Fruit fly (Drosophila melanogaster) whole organism, embryonic: ENCODE measurements around the gene CG34107.

Experiments
- ATbp ChIP-seq: fragments of 200-800 bp; sonication (Bioruptor generic); optimal IDR thresholded peaks from 2 replicates; lab custom pipeline; 2017; ENCODE audit warnings: missing biosample characterization, mild to moderate bottlenecking, missing genetic modification characterization, missing genetic modification reagents
- Ada2b ChIP-seq: fragments of 200-800 bp; sonication (Bioruptor generic); IDR thresholded peaks from 2 replicates; pipeline ENCODE4 v1.3.6; 2022; ENCODE audit warnings: missing biosample characterization, missing genetic modification characterization
- Asciz ChIP-seq: fragments of 200-800 bp; sonication (Bioruptor generic); optimal IDR thresholded peaks from 2 replicates; lab custom pipeline; 2017; ENCODE audit warnings: missing biosample characterization, mild to moderate bottlenecking, missing genetic modification characterization, missing genetic modification reagents
- Blimp-1 ChIP-seq: fragments of 200-800 bp; sonication (Bioruptor generic); optimal IDR thresholded peaks from 3 replicates; lab custom pipeline; 2018; ENCODE audit warnings: missing biosample characterization, missing genetic modification characterization, mild to moderate bottlenecking, moderate library complexity, missing genetic modification reagents
- BtbVII ChIP-seq: fragments of 200-800 bp; sonication (Bioruptor generic); optimal IDR thresholded peaks from 3 replicates; lab custom pipeline; 2017; ENCODE audit warnings: missing biosample characterization, mild to moderate bottlenecking, missing genetic modification characterization
- CG1024 ChIP-seq: fragments of 200-800 bp; sonication (Bioruptor generic); IDR thresholded peaks from 2 replicates; pipeline ENCODE4 v1.3.6; 2022; ENCODE audit warnings: missing biosample characterization, missing genetic modification characterization
- CG10267 ChIP-seq: fragments of 200-800 bp; sonication (Bioruptor generic); optimal IDR thresholded peaks from 2 replicates; lab custom pipeline; 2018; ENCODE audit warnings: missing biosample characterization, mild to moderate bottlenecking, missing genetic modification characterization, moderate library complexity
- CG10462 ChIP-seq: fragments of 200-800 bp; sonication (Bioruptor generic); optimal IDR thresholded peaks from 2 replicates; lab custom pipeline; 2016; ENCODE audit warnings: missing biosample characterization, missing genetic modification characterization
- CG10543 ChIP-seq: fragments of 200-800 bp; sonication (Bioruptor generic); optimal IDR thresholded peaks from 3 replicates; lab custom pipeline; 2017; ENCODE audit warnings: missing biosample characterization, mild to moderate bottlenecking, missing genetic modification characterization, moderate library complexity
- CG10654 ChIP-seq: fragments of 200-800 bp; sonication (Bioruptor generic); optimal IDR thresholded peaks from 2 replicates; lab custom pipeline; 2016; ENCODE audit warnings: missing biosample characterization, missing genetic modification characterization
- CG10959 ChIP-seq: fragments of 200-800 bp; sonication (Bioruptor generic); IDR thresholded peaks from 2 replicates; pipeline ENCODE4 v1.3.6; 2022; ENCODE audit warnings: missing biosample characterization, missing genetic modification characterization
- CG1233 ChIP-seq: fragments of 200-800 bp; sonication (Bioruptor generic); optimal IDR thresholded peaks from 4 replicates; lab custom pipeline; 2018; ENCODE audit warnings: missing biosample characterization, mild to moderate bottlenecking, missing genetic modification characterization
- CG13287 ChIP-seq: fragments of 200-800 bp; sonication (Bioruptor generic); IDR thresholded peaks from 2 replicates; pipeline ENCODE4 v1.3.6; 2022; ENCODE audit warnings: missing biosample characterization, missing genetic modification characterization; ENCODE audit not compliant: partially characterized antibody
- CG13624 ChIP-seq: fragments of 200-800 bp; sonication (Bioruptor generic); optimal IDR thresholded peaks from 2 replicates; lab custom pipeline; 2016; ENCODE audit warnings: missing biosample characterization, missing genetic modification characterization
- CG15479 ChIP-seq: fragments of 200-800 bp; sonication (Bioruptor generic); optimal IDR thresholded peaks from 3 replicates; lab custom pipeline; 2019; ENCODE audit warnings: missing biosample characterization, mild to moderate bottlenecking, missing genetic modification characterization, moderate library complexity
- CG15514 ChIP-seq: fragments of 200-800 bp; sonication (Bioruptor generic); optimal IDR thresholded peaks from 3 replicates; lab custom pipeline; 2017; ENCODE audit warnings: missing biosample characterization, missing genetic modification characterization, mild to moderate bottlenecking, moderate library complexity, missing genetic modification reagents
- CG16813 ChIP-seq: fragments of 200-800 bp; sonication (Bioruptor generic); IDR thresholded peaks from 3 replicates; pipeline ENCODE4 v1.3.6; 2022; ENCODE audit warnings: missing biosample characterization, missing genetic modification characterization; ENCODE audit not compliant: partially characterized antibody
- CG17359 ChIP-seq: fragments of 200-800 bp; sonication (Bioruptor generic); optimal IDR thresholded peaks from 3 replicates; lab custom pipeline; 2018; ENCODE audit warnings: missing biosample characterization, mild to moderate bottlenecking, missing genetic modification characterization, moderate library complexity
- CG18476 ChIP-seq: fragments of 200-800 bp; sonication (Bioruptor generic); optimal IDR thresholded peaks from 2 replicates; lab custom pipeline; 2016; ENCODE audit warnings: missing biosample characterization, mild to moderate bottlenecking, missing genetic modification characterization
- CG6175 ChIP-seq: fragments of 200-800 bp; sonication (Bioruptor generic); IDR thresholded peaks from 3 replicates; pipeline ENCODE4 v1.3.6; 2022; ENCODE audit warnings: missing biosample characterization, missing genetic modification characterization
- CG6254 ChIP-seq: fragments of 200-800 bp; sonication (Bioruptor generic); optimal IDR thresholded peaks from 3 replicates; lab custom pipeline; 2017; ENCODE audit warnings: mild to moderate bottlenecking, missing biosample characterization, missing genetic modification reagents, missing genetic modification characterization
- CG6654 ChIP-seq: fragments of 200-800 bp; sonication (Bioruptor generic); optimal IDR thresholded peaks from 2 replicates; lab custom pipeline; 2017; ENCODE audit warnings: missing biosample characterization, mild to moderate bottlenecking, missing genetic modification characterization
- CG6765 ChIP-seq: fragments of 200-800 bp; sonication (Bioruptor generic); optimal IDR thresholded peaks from 3 replicates; lab custom pipeline; 2017; ENCODE audit warnings: missing biosample characterization, mild to moderate bottlenecking, missing genetic modification characterization
- CG7372 ChIP-seq: fragments of 200-800 bp; sonication (Bioruptor generic); IDR thresholded peaks from 2 replicates; pipeline ENCODE4 v1.3.6; 2022; ENCODE audit warnings: missing biosample characterization, missing genetic modification characterization
- CG8281 ChIP-seq: fragments of 200-800 bp; sonication (Bioruptor generic); optimal IDR thresholded peaks from 2 replicates; lab custom pipeline; 2018; ENCODE audit warnings: missing biosample characterization, mild to moderate bottlenecking, missing genetic modification characterization, moderate library complexity
- CG9727 ChIP-seq: fragments of 200-800 bp; sonication (Bioruptor generic); optimal IDR thresholded peaks from 3 replicates; lab custom pipeline; 2017; ENCODE audit warnings: missing biosample characterization, mild to moderate bottlenecking, missing genetic modification characterization
- Fer3 ChIP-seq: fragments of 200-800 bp; sonication (Bioruptor generic); optimal IDR thresholded peaks from 2 replicates; lab custom pipeline; 2018; ENCODE audit warnings: missing biosample characterization, mild to moderate bottlenecking, missing genetic modification characterization, moderate library complexity
- Neu2 ChIP-seq: fragments of 200-800 bp; sonication (Bioruptor generic); optimal IDR thresholded peaks from 3 replicates; lab custom pipeline; 2016; ENCODE audit warnings: missing biosample characterization, missing genetic modification characterization, borderline replicate concordance
- Ptx1 ChIP-seq: fragments of 200-800 bp; sonication (Bioruptor generic); IDR thresholded peaks from 2 replicates; pipeline ENCODE4 v1.3.6; 2022; ENCODE audit warnings: missing biosample characterization, missing genetic modification characterization
- aop ChIP-seq: fragments of 200-800 bp; sonication (Bioruptor generic); IDR thresholded peaks from 2 replicates; pipeline ENCODE4 v1.3.6; 2022; ENCODE audit warnings: missing biosample characterization, missing genetic modification characterization
- br ChIP-seq: fragments of >200 bp; optimal IDR thresholded peaks from 2 replicates; lab custom pipeline; 2017
- chinmo ChIP-seq: fragments of 200-800 bp; sonication (Bioruptor generic); IDR thresholded peaks from 4 replicates; pipeline ENCODE4 v1.3.6; 2022; ENCODE audit warnings: missing biosample characterization, missing genetic modification characterization; ENCODE audit not compliant: partially characterized antibody
- danr ChIP-seq: fragments of 200-800 bp; sonication (Bioruptor generic); IDR thresholded peaks from 2 replicates; pipeline ENCODE4 v1.3.6; 2022; ENCODE audit warnings: missing biosample characterization, missing genetic modification characterization
- emc ChIP-seq: fragments of 200-800 bp; sonication (Bioruptor generic); optimal IDR thresholded peaks from 2 replicates; lab custom pipeline; 2016; ENCODE audit warnings: missing biosample characterization, missing genetic modification characterization
- fd96Cb ChIP-seq: fragments of 200-800 bp; sonication (Bioruptor generic); optimal IDR thresholded peaks from 2 replicates; lab custom pipeline; 2018; ENCODE audit warnings: missing biosample characterization, mild to moderate bottlenecking, missing genetic modification characterization, moderate library complexity
- gsb-n ChIP-seq: fragments of 200-800 bp; sonication (Bioruptor generic); optimal IDR thresholded peaks from 3 replicates; lab custom pipeline; 2018; ENCODE audit warnings: missing biosample characterization, mild to moderate bottlenecking, missing genetic modification characterization
- her ChIP-seq: fragments of 200-800 bp; sonication (Bioruptor generic); optimal IDR thresholded peaks from 2 replicates; lab custom pipeline; 2016; ENCODE audit warnings: missing biosample characterization, missing genetic modification characterization
- hkb ChIP-seq, 2 experiments: fragments of 200-800 bp in 1 of 2; fragments of >200 bp in 1 of 2; sonication (Bioruptor generic) in 1 of 2; IDR thresholded peaks in 1 of 2; optimal IDR thresholded peaks in 1 of 2; 2 replicates each; pipeline versions ENCODE4 v1.3.6 to Lab custom; 2017 to 2022; ENCODE audit warnings: missing biosample characterization in 1 of 2, missing genetic modification characterization in 1 of 2
- hth ChIP-seq: fragments of >200 bp; optimal IDR thresholded peaks from 2 replicates; lab custom pipeline; 2017; ENCODE audit warnings: inconsistent platforms
- lmd ChIP-seq: fragments of 200-800 bp; sonication (Bioruptor generic); IDR thresholded peaks from 2 replicates; pipeline ENCODE4 v1.3.6; 2022; ENCODE audit warnings: missing biosample characterization, missing genetic modification characterization
- otp ChIP-seq: fragments of 200-800 bp; sonication (Bioruptor generic); IDR thresholded peaks from 3 replicates; pipeline ENCODE4, ENCODE4 v1.3.6; 2022; ENCODE audit warnings: missing biosample characterization, missing genetic modification characterization
- pan ChIP-seq, 4 experiments: fragments of >200 bp in 3 of 4; fragments of 200-800 bp in 1 of 4; sonication (Bioruptor generic) in 1 of 4; optimal IDR thresholded peaks in 3 of 4; IDR thresholded peaks in 1 of 4; 2 replicates each; pipeline versions ENCODE4 v1.3.6 to Lab custom; 2017 to 2022; ENCODE audit warnings: missing biosample characterization in 2 of 4, missing genetic modification characterization in 2 of 4, mixed read lengths in 1 of 4
- sd ChIP-seq: fragments of 200-800 bp; sonication (Bioruptor generic); optimal IDR thresholded peaks from 3 replicates; lab custom pipeline; 2018; ENCODE audit warnings: missing biosample characterization, mild to moderate bottlenecking, missing genetic modification characterization, moderate library complexity
- slou ChIP-seq: fragments of 200-800 bp; sonication (Bioruptor generic); optimal IDR thresholded peaks from 3 replicates; lab custom pipeline; 2016; ENCODE audit warnings: missing biosample characterization, missing genetic modification characterization
- sna ChIP-seq: fragments of 200-800 bp; sonication (Bioruptor generic); IDR thresholded peaks from 2 replicates; pipeline ENCODE4 v1.3.6; 2022; ENCODE audit warnings: missing biosample characterization, missing genetic modification characterization; ENCODE audit not compliant: partially characterized antibody
- so ChIP-seq: fragments of 200-800 bp; sonication (Bioruptor generic); IDR thresholded peaks from 3 replicates; pipeline ENCODE4 v1.3.6; 2022; ENCODE audit warnings: missing biosample characterization, missing genetic modification characterization
- sob ChIP-seq: fragments of 200-800 bp; sonication (Bioruptor generic); IDR thresholded peaks from 2 replicates; pipeline ENCODE4 v1.3.6; 2022; ENCODE audit warnings: missing biosample characterization, missing genetic modification characterization
- tll ChIP-seq, 2 experiments: fragments of 200-800 bp in 1 of 2; fragments of >200 bp in 1 of 2; sonication (Bioruptor generic) in 1 of 2; optimal IDR thresholded peaks; 2 replicates each; lab custom pipeline; 2017 to 2019; ENCODE audit warnings: missing biosample characterization in 2 of 2, missing genetic modification characterization in 2 of 2, mild to moderate bottlenecking in 1 of 2, moderate library complexity in 1 of 2
- vvl ChIP-seq: fragments of 200-800 bp; sonication (Bioruptor generic); IDR thresholded peaks from 2 replicates; pipeline ENCODE4 v1.3.6; 2022; ENCODE audit warnings: missing biosample characterization, missing genetic modification characterization
- zfh1 ChIP-seq: fragments of 200-800 bp; sonication (Bioruptor generic); IDR thresholded peaks from 3 replicates; pipeline ENCODE4 v1.3.6; 2022; ENCODE audit warnings: missing biosample characterization, missing genetic modification characterization

CG34107 gene

dm6 chr3R:10185986-10186385, 38.7 kb upstream of the CG34107 start (continued):
- TF ChIP-seq vvl (GFP tag; lab: Robert Waterston, UW) = peak; percentile 50
- no peak for TF ChIP-seq CG18476 (GFP tag; lab: Kevin White, UChicago)
- TF ChIP-seq BtbVII (GFP tag; lab: Kevin White, UChicago) = no peak
- TF ChIP-seq hkb (optimal IDR thresholded peaks at IDR 0.05; lab: Kevin White, UChicago) = no peak
- 0 out of 2 replicates have a peak, but pooled peaks have one; percentile 31 for TF ChIP-seq hkb (GFP tag; IDR thresholded peaks at IDR 0.05; lab: Robert Waterston, UW)
- TF ChIP-seq chinmo = peak; percentile 52; the same call in 1 of the 4 replicates
- TF ChIP-seq Ptx1 = no peak
- peak; percentile 23 for TF ChIP-seq Fer3
- no peak for TF ChIP-seq Neu2
- TF ChIP-seq her (GFP tag; lab: Kevin White, UChicago) = no peak
- TF ChIP-seq CG6175 (GFP tag; lab: Robert Waterston, UW) = no peak
- no peak for TF ChIP-seq lmd (GFP tag; lab: Robert Waterston, UW)
- TF ChIP-seq CG10462 (GFP tag; lab: Kevin White, UChicago) = no peak
- TF ChIP-seq slou = no peak
- peak; percentile 63 for TF ChIP-seq ATbp (GFP tag; lab: Kevin White, UChicago)
- TF ChIP-seq zfh1 (GFP tag; lab: Robert Waterston, UW) = no peak
- TF ChIP-seq sna (GFP tag; lab: Robert Waterston, UW) = no peak
- peak; percentile 4 for TF ChIP-seq CG6765 (GFP tag; lab: Kevin White, UChicago)
- TF ChIP-seq Blimp-1 (GFP tag; lab: Kevin White, UChicago) = peak; percentile 25
- TF ChIP-seq fd96Cb (tag; lab: Kevin White, UChicago) = no peak
- TF ChIP-seq tll (GFP tag; optimal IDR thresholded peaks at IDR 0.05; lab: Kevin White, UChicago) = no peak
- TF ChIP-seq gsb-n = no peak
- no peak for TF ChIP-seq hth
- TF ChIP-seq CG13624 (GFP tag; lab: Kevin White, UChicago) = peak; percentile 11
- no peak for TF ChIP-seq CG6254 (GFP tag; lab: Kevin White, UChicago)
- TF ChIP-seq aop (GFP tag; lab: Robert Waterston, UW) = no peak
- TF ChIP-seq br (lab: Kevin White, UChicago) = no peak
- no peak for TF ChIP-seq CG6654 (GFP tag; lab: Kevin White, UChicago)
- TF ChIP-seq CG17359 (tag; lab: Kevin White, UChicago) = peak; percentile 31
- TF ChIP-seq CG7372 (GFP tag; lab: Robert Waterston, UW) = no peak
- no peak for TF ChIP-seq CG1024 (GFP tag; lab: Robert Waterston, UW)
- no peak; the same call in 1 of the 2 replicates for TF ChIP-seq CG13287
- no peak for TF ChIP-seq Ada2b (GFP tag; lab: Robert Waterston, UW)
- no peak for TF ChIP-seq CG10267 (tag; lab: Kevin White, UChicago)
- no peak for TF ChIP-seq danr (GFP tag; lab: Robert Waterston, UW)
- TF ChIP-seq so (GFP tag; lab: Robert Waterston, UW) = 0 out of 3 replicates have a peak, but pooled peaks have one; percentile 61
- TF ChIP-seq CG10543 (GFP tag; lab: Kevin White, UChicago) = peak; percentile 61
- peak; percentile 55 for TF ChIP-seq Asciz
- no peak for TF ChIP-seq CG16813 (GFP tag; lab: Robert Waterston, UW)
- no peak for TF ChIP-seq CG10959
- peak; percentile 11 for TF ChIP-seq CG15514 (GFP tag; lab: Kevin White, UChicago)
- TF ChIP-seq CG15479 (GFP tag; lab: Kevin White, UChicago) = no peak
- no peak for TF ChIP-seq pan (optimal IDR thresholded peaks at IDR 0.05; lab: Kevin White, UChicago)
- TF ChIP-seq pan (GFP tag; optimal IDR thresholded peaks at IDR 0.05 in 1 of 2, IDR thresholded peaks at IDR 0.05 in 1 of 2) = no peak
- no peak for TF ChIP-seq CG10654
- no peak for TF ChIP-seq CG9727
- no peak for TF ChIP-seq otp (GFP tag; lab: Robert Waterston, UW)
- TF ChIP-seq sob (GFP tag; lab: Robert Waterston, UW) = peak; percentile 14; the same call in 1 of the 2 replicates
- no peak for TF ChIP-seq emc (GFP tag; lab: Kevin White, UChicago)
- peak; percentile 50 for TF ChIP-seq sd (tag; lab: Kevin White, UChicago)
- TF ChIP-seq CG1233 (GFP tag; lab: Kevin White, UChicago) = peak; percentile 14
- TF ChIP-seq CG8281 (tag; lab: Kevin White, UChicago) = no peak
